Worm (Caenorhabditis elegans) whole organism, L2 larva: Measurements from ENCODE around the gene C13A2.6.

ENCODE experiments used
- F13H6.1 ChIP-seq: sonication (generic microtip); optimal IDR thresholded peaks from 2 replicates; lab custom pipeline; 2016; ENCODE audit warnings: missing genetic modification characterization, missing compliant biosample characterization
- R02D3.7 ChIP-seq: fragments of 150-350 bp; optimal IDR thresholded peaks from 2 replicates; lab custom pipeline; 2014; ENCODE audit warnings: missing biosample characterization, missing genetic modification characterization
- ZK546.5 ChIP-seq: sonication (generic microtip); optimal IDR thresholded peaks from 2 replicates; lab custom pipeline; 2017; ENCODE audit warnings: missing biosample characterization, missing genetic modification characterization
- alr-1 ChIP-seq: fragments of 150-350 bp; optimal IDR thresholded peaks from 2 replicates; lab custom pipeline; 2014; ENCODE audit warnings: missing biosample characterization, missing genetic modification characterization
- aly-2 ChIP-seq: fragments of 150-350 bp; optimal IDR thresholded peaks from 2 replicates; lab custom pipeline; 2014; ENCODE audit warnings: missing biosample characterization, missing genetic modification characterization
- ama-1 ChIP-seq: fragments of 150-350 bp; optimal IDR thresholded peaks from 2 replicates; lab custom pipeline; 2018; ENCODE audit warnings: inconsistent platforms
- blmp-1 ChIP-seq: sonication (generic microtip); optimal IDR thresholded peaks from 2 replicates; lab custom pipeline; 2017; ENCODE audit warnings: missing genetic modification characterization, mild to moderate bottlenecking, missing compliant biosample characterization, antibody characterized with exemption, moderate library complexity; ENCODE audit not compliant: insufficient read depth
- ceh-16 ChIP-seq: fragments of 150-350 bp; optimal IDR thresholded peaks from 2 replicates; lab custom pipeline; 2014; ENCODE audit warnings: missing biosample characterization, missing genetic modification characterization
- ceh-82 ChIP-seq: fragments of 150-350 bp; optimal IDR thresholded peaks from 2 replicates; lab custom pipeline; 2014; ENCODE audit warnings: missing biosample characterization, missing genetic modification characterization
- crh-2 ChIP-seq: sonication (generic microtip); optimal IDR thresholded peaks from 2 replicates; lab custom pipeline; 2017; ENCODE audit warnings: missing biosample characterization, missing genetic modification characterization
- dmd-4 ChIP-seq: sonication (generic microtip); optimal IDR thresholded peaks from 2 replicates; lab custom pipeline; 2017; ENCODE audit warnings: missing biosample characterization, missing genetic modification characterization
- egl-27 ChIP-seq: sonication (generic microtip); optimal IDR thresholded peaks from 3 replicates; lab custom pipeline; 2017; ENCODE audit warnings: missing biosample characterization, missing genetic modification reagents, missing genetic modification characterization
- elt-1 ChIP-seq: fragments of 150-350 bp; optimal IDR thresholded peaks from 2 replicates; lab custom pipeline; 2014; ENCODE audit warnings: missing biosample characterization, missing genetic modification characterization
- elt-3 ChIP-seq: sonication (generic microtip); optimal IDR thresholded peaks from 2 replicates; lab custom pipeline; 2017; ENCODE audit warnings: missing biosample characterization, missing genetic modification characterization
- fos-1 ChIP-seq: fragments of 150-350 bp; optimal IDR thresholded peaks from 2 replicates; lab custom pipeline; 2014; ENCODE audit warnings: missing biosample characterization, missing genetic modification characterization
- gmeb-1 ChIP-seq: fragments of 150-350 bp; optimal IDR thresholded peaks from 2 replicates; lab custom pipeline; 2014; ENCODE audit warnings: missing biosample characterization, missing genetic modification characterization
- lin-11 ChIP-seq: fragments of 150-350 bp; sonication (generic microtip); optimal IDR thresholded peaks from 2 replicates; lab custom pipeline; 2014; ENCODE audit warnings: missing biosample characterization, missing genetic modification characterization, inconsistent platforms, mixed read lengths
- lin-13 ChIP-seq: fragments of 150-350 bp; optimal IDR thresholded peaks from 2 replicates; lab custom pipeline; 2014; ENCODE audit warnings: missing biosample characterization, missing genetic modification reagents, missing genetic modification characterization
- lin-39 ChIP-seq: fragments of 150-350 bp; optimal IDR thresholded peaks from 2 replicates; lab custom pipeline; 2014; ENCODE audit warnings: missing biosample characterization, missing genetic modification reagents, missing genetic modification characterization
- lsy-2 ChIP-seq, 2 experiments: fragments of 150-350 bp in 1 of 2; sonication (generic microtip) in 1 of 2; optimal IDR thresholded peaks; 2 replicates each; lab custom pipeline; 2014 to 2017; ENCODE audit warnings: missing biosample characterization in 2 of 2, missing genetic modification characterization in 2 of 2
- mab-5 ChIP-seq: fragments of 150-350 bp; optimal IDR thresholded peaks from 2 replicates; lab custom pipeline; 2014; ENCODE audit warnings: missing biosample characterization, missing genetic modification characterization
- mbf-1 ChIP-seq: sonication (generic microtip); optimal IDR thresholded peaks from 2 replicates; lab custom pipeline; 2017; ENCODE audit warnings: missing biosample characterization, missing genetic modification characterization
- mdl-1 ChIP-seq, 2 experiments: fragments of 150-350 bp in 1 of 2; sonication (generic microtip) in 1 of 2; optimal IDR thresholded peaks; 2 replicates each; lab custom pipeline; 2017; ENCODE audit warnings: missing biosample characterization in 2 of 2, missing genetic modification characterization in 2 of 2
- nhr-10 ChIP-seq: sonication (generic microtip); optimal IDR thresholded peaks from 2 replicates; lab custom pipeline; 2017; ENCODE audit warnings: missing biosample characterization, missing genetic modification characterization
- nhr-11 ChIP-seq: fragments of 150-350 bp; optimal IDR thresholded peaks from 2 replicates; lab custom pipeline; 2014; ENCODE audit warnings: missing biosample characterization, missing genetic modification characterization
- nhr-12 ChIP-seq: fragments of 150-350 bp; optimal IDR thresholded peaks from 2 replicates; lab custom pipeline; 2014; ENCODE audit warnings: missing biosample characterization, missing genetic modification characterization
- nhr-129 ChIP-seq: fragments of 150-350 bp; optimal IDR thresholded peaks from 2 replicates; lab custom pipeline; 2014; ENCODE audit warnings: missing biosample characterization, missing genetic modification characterization
- nhr-21 ChIP-seq: fragments of 150-350 bp; optimal IDR thresholded peaks from 2 replicates; lab custom pipeline; 2014; ENCODE audit warnings: missing biosample characterization, missing genetic modification characterization
- nhr-23 ChIP-seq: fragments of 150-350 bp; optimal IDR thresholded peaks from 2 replicates; lab custom pipeline; 2014; ENCODE audit warnings: missing biosample characterization, missing genetic modification reagents, missing genetic modification characterization
- nhr-237 ChIP-seq: fragments of 150-350 bp; optimal IDR thresholded peaks from 2 replicates; lab custom pipeline; 2014; ENCODE audit warnings: missing biosample characterization, missing genetic modification characterization
- nhr-25 ChIP-seq: fragments of 150-350 bp; sonication (generic microtip); optimal IDR thresholded peaks from 3 replicates; lab custom pipeline; 2014; ENCODE audit warnings: missing biosample characterization, missing genetic modification characterization
- nhr-6 ChIP-seq: fragments of 150-350 bp; optimal IDR thresholded peaks from 2 replicates; lab custom pipeline; 2014; ENCODE audit warnings: missing biosample characterization, missing genetic modification characterization
- nhr-77 ChIP-seq: fragments of 150-350 bp; optimal IDR thresholded peaks from 2 replicates; lab custom pipeline; 2014; ENCODE audit warnings: missing biosample characterization, missing genetic modification characterization
- peb-1 ChIP-seq: fragments of 150-350 bp; optimal IDR thresholded peaks from 2 replicates; lab custom pipeline; 2014; ENCODE audit warnings: missing biosample characterization, missing genetic modification characterization
- sem-4 ChIP-seq: fragments of 150-350 bp; optimal IDR thresholded peaks from 2 replicates; lab custom pipeline; 2014; ENCODE audit warnings: missing biosample characterization, missing genetic modification reagents, missing genetic modification characterization
- sma-3 ChIP-seq: sonication (generic microtip); optimal IDR thresholded peaks from 2 replicates; lab custom pipeline; 2016; ENCODE audit warnings: missing genetic modification reagents, missing genetic modification characterization, missing compliant biosample characterization
- sma-9 ChIP-seq, 2 experiments: fragments of 150-350 bp in 1 of 2; sonication (generic microtip) in 1 of 2; optimal IDR thresholded peaks; 2 replicates each; lab custom pipeline; 2014 to 2016; ENCODE audit warnings: missing genetic modification characterization in 2 of 2, mild to moderate bottlenecking in 1 of 2, missing biosample characterization in 1 of 2, missing compliant biosample characterization in 1 of 2, missing genetic modification reagents in 1 of 2, moderate library complexity in 1 of 2
- snpc-4 ChIP-seq: fragments of 150-350 bp; optimal IDR thresholded peaks from 2 replicates; lab custom pipeline; 2014; ENCODE audit warnings: missing biosample characterization, missing genetic modification characterization
- unc-39 ChIP-seq: fragments of 150-350 bp; optimal IDR thresholded peaks from 2 replicates; lab custom pipeline; 2014; ENCODE audit warnings: missing biosample characterization, missing genetic modification characterization
- unc-55 ChIP-seq: fragments of 150-350 bp; sonication (generic microtip); optimal IDR thresholded peaks from 3 replicates; lab custom pipeline; 2014; ENCODE audit warnings: missing biosample characterization, missing genetic modification reagents, missing genetic modification characterization
- unc-62 ChIP-seq: fragments of 150-350 bp; optimal IDR thresholded peaks from 2 replicates; lab custom pipeline; 2014; ENCODE audit warnings: missing biosample characterization, missing genetic modification reagents, missing genetic modification characterization
- zag-1 ChIP-seq: fragments of 150-350 bp; optimal IDR thresholded peaks from 2 replicates; lab custom pipeline; 2014; ENCODE audit warnings: missing biosample characterization, missing genetic modification characterization
- ztf-1 ChIP-seq: fragments of 200-800 bp; sonication (Bioruptor generic); conservative IDR thresholded peaks from 2 replicates; pipeline ENCODE4 v1.3.6; 2022; ENCODE audit warnings: missing genetic modification characterization, missing compliant biosample characterization
- ztf-11 ChIP-seq: sonication (generic microtip); optimal IDR thresholded peaks from 2 replicates; lab custom pipeline; 2017; ENCODE audit warnings: missing biosample characterization, missing genetic modification characterization

Gene C13A2.6

ce11 chrV:7234726-7235125 lies 34.8 kb upstream of the C13A2.6 start, which contains the start of gene C05C8.5:
Gene C05C8.5, minus strand, starts transcription at chrV:7234826.
- TF ChIP-seq mab-5 (tag; lab: Kevin White, UChicago) (no peak), snpc-4 (tag; lab: Kevin White, UChicago) (no peak), sma-9 (GFP tag; optimal IDR thresholded peaks at IDR 0.05; lab: Kevin White, UChicago) (no peak), sma-9 (tag; optimal IDR thresholded peaks at IDR 0.05; lab: Kevin White, UChicago) (no peak), ceh-82 (tag; lab: Kevin White, UChicago) (no peak), ama-1 (lab: Kevin White, UChicago) (no peak), peb-1 (no peak), dmd-4 (tag; lab: Kevin White, UChicago) (no peak), nhr-237 (tag; lab: Kevin White, UChicago) (no peak), nhr-21 (tag; lab: Kevin White, UChicago) (no peak)

ce11 chrV:7236694-7237093 lies 32.8 kb upstream of the C13A2.6 start:
- TF ChIP-seq nhr-237 (tag; lab: Kevin White, UChicago), result no peak
- TF ChIP-seq elt-1 (tag; lab: Kevin White, UChicago), result no peak
- no peak for TF ChIP-seq nhr-11 (tag; lab: Kevin White, UChicago)
- TF ChIP-seq crh-2 (tag; lab: Kevin White, UChicago), result no peak
- no peak for TF ChIP-seq nhr-12 (tag; lab: Kevin White, UChicago)
- no peak for TF ChIP-seq lin-39 (tag; lab: Kevin White, UChicago)
- no peak for TF ChIP-seq sem-4 (tag; lab: Kevin White, UChicago)
- no peak for TF ChIP-seq lsy-2 (tag; optimal IDR thresholded peaks at IDR 0.05; lab: Kevin White, UChicago)
- no peak for TF ChIP-seq nhr-129 (tag; lab: Kevin White, UChicago)
- TF ChIP-seq lin-11 (tag; lab: Kevin White, UChicago), result no peak
- TF ChIP-seq nhr-25 (tag; lab: Kevin White, UChicago), result no peak
- no peak for TF ChIP-seq unc-55 (GFP tag; lab: Kevin White, UChicago)

ce11 chrV:7237094-7237132 lies 32.6 kb upstream of the C13A2.6 start, which contains the start of gene hpo-9:
Gene hpo-9, minus strand, starts transcription at chrV:7237130.
- TF ChIP-seq lin-39 (tag; lab: Kevin White, UChicago), result no peak
- no peak for TF ChIP-seq ama-1 (lab: Kevin White, UChicago)
- no peak for TF ChIP-seq fos-1 (tag; lab: Kevin White, UChicago)
- TF ChIP-seq nhr-11 (tag; lab: Kevin White, UChicago), result no peak

- TF ChIP-seq mdl-1 (tag; optimal IDR thresholded peaks at IDR 0.05; lab: Kevin White, UChicago) (no peak), unc-62 (GFP tag; lab: Kevin White, UChicago) (no peak), nhr-25 (tag; lab: Kevin White, UChicago) (peak; percentile 85), elt-3 (tag; lab: Kevin White, UChicago) (no peak), gmeb-1 (peak; percentile 97), blmp-1 (tag; lab: Kevin White, UChicago) (peak; percentile 40), lin-11 (tag; lab: Kevin White, UChicago) (peak; percentile 88), unc-55 (GFP tag; lab: Kevin White, UChicago) (peak; percentile 95), ceh-16 (tag; lab: Kevin White, UChicago) (no peak), crh-2 (tag; lab: Kevin White, UChicago) (peak; percentile 91), nhr-129 (tag; lab: Kevin White, UChicago) (peak; percentile 80), lsy-2 (tag; optimal IDR thresholded peaks at IDR 0.05; lab: Kevin White, UChicago) (peak; percentile 71 to 88), alr-1 (tag; lab: Kevin White, UChicago) (no peak), fos-1 (tag; lab: Kevin White, UChicago) (peak; percentile 29), aly-2 (tag; lab: Kevin White, UChicago) (no peak), F13H6.1 (tag; lab: Kevin White, UChicago) (peak; percentile 78), nhr-6 (tag; lab: Kevin White, UChicago) (no peak), elt-1 (tag; lab: Kevin White, UChicago) (no peak), ZK546.5 (peak; percentile 16), R02D3.7 (tag; lab: Kevin White, UChicago) (peak; percentile 1), sma-9 (GFP tag; optimal IDR thresholded peaks at IDR 0.05; lab: Kevin White, UChicago) (peak; percentile 77), sma-9 (tag; optimal IDR thresholded peaks at IDR 0.05; lab: Kevin White, UChicago) (no peak), nhr-21 (tag; lab: Kevin White, UChicago) (peak; percentile 70), zag-1 (tag; lab: Kevin White, UChicago) (peak; percentile 52), dmd-4 (tag; lab: Kevin White, UChicago) (no peak), snpc-4 (tag; lab: Kevin White, UChicago) (peak; percentile 18), egl-27 (tag; lab: Kevin White, UChicago) (no peak), nhr-77 (tag; lab: Kevin White, UChicago) (no peak), ztf-11 (tag; lab: Kevin White, UChicago) (no peak), mbf-1 (tag; lab: Kevin White, UChicago) (no peak), ceh-82 (tag; lab: Kevin White, UChicago) (peak; percentile 73), lin-13 (GFP tag; lab: Kevin White, UChicago) (peak; percentile 83), nhr-23 (no peak), peb-1 (no peak), sma-3 (GFP tag; lab: Kevin White, UChicago) (peak; percentile 85), sem-4 (tag; lab: Kevin White, UChicago) (peak; percentile 70), ztf-1 (GFP tag; lab: Robert Waterston, UW) (no peak), nhr-10 (no peak), unc-39 (tag; lab: Kevin White, UChicago) (no peak), lin-39 (tag; lab: Kevin White, UChicago) (no peak), nhr-237 (tag; lab: Kevin White, UChicago) (peak; percentile 57), mab-5 (tag; lab: Kevin White, UChicago) (peak; percentile 64), nhr-12 (tag; lab: Kevin White, UChicago) (no peak), nhr-11 (tag; lab: Kevin White, UChicago) (no peak)
These were observed 32.4 kb upstream of the C13A2.6 start, which contains the start of gene hyls-1 for ce11 chrV:7237133-7237532. Gene hyls-1, plus strand, starts transcription at chrV:7237381.
